Worm (Caenorhabditis elegans): Measurements from ENCODE around the gene gyf-1.

gyf-1 gene

ce11 chrII:6683663-6684285 is at the start of gene gyf-1:
Gene gyf-1 (plus strand): TSS chrII:6684235.
- TF ChIP-seq ceh-82 (tag; optimal IDR thresholded peaks at IDR 0.05) (peak in 1 of 3 experiments; percentile 53), vab-15 (tag; optimal IDR thresholded peaks at IDR 0.05) (peak; percentile 10), nhr-77 (tag; optimal IDR thresholded peaks at IDR 0.05) (peak; percentile 8), swsn-7 (tag; optimal IDR thresholded peaks at IDR 0.05) (peak; percentile 30), efl-1 (optimal IDR thresholded peaks at IDR 0.05) (peak; percentile 36 to 38), efl-1 (GFP tag; optimal IDR thresholded peaks at IDR 0.05 in 1 of 2) (peak; percentile 13 to 29), fkh-8 (tag; optimal IDR thresholded peaks at IDR 0.05) (peak; percentile 47), nhr-71 (tag; optimal IDR thresholded peaks at IDR 0.05) (peak; percentile 57), lin-35 (GFP tag; optimal IDR thresholded peaks at IDR 0.05) (peak in 1 of 2 experiments; percentile 32), lir-3 (tag; optimal IDR thresholded peaks at IDR 0.05; ENCODE audit: poor library complexity) (no peak), snu-23 (GFP tag; optimal IDR thresholded peaks at IDR 0.05) (peak; percentile 39), dpl-1 (GFP tag; optimal IDR thresholded peaks at IDR 0.05) (peak in 2 of 3 experiments; percentile 5 to 14), nhr-47 (tag; optimal IDR thresholded peaks at IDR 0.05) (peak; percentile 37), tbx-2 (tag; optimal IDR thresholded peaks at IDR 0.05) (peak; percentile 24), alr-1 (tag; optimal IDR thresholded peaks at IDR 0.05; ENCODE audit: borderline replicate concordance) (no peak), hpl-2 (GFP tag; optimal IDR thresholded peaks at IDR 0.05) (no peak), nhr-12 (tag; optimal IDR thresholded peaks at IDR 0.05) (no peak), blmp-1 (tag; optimal IDR thresholded peaks at IDR 0.05) (peak; percentile 10), lsy-2 (tag; optimal IDR thresholded peaks at IDR 0.05) (peak in 1 of 2 experiments; percentile 51), aly-2 (tag; optimal IDR thresholded peaks at IDR 0.05) (peak; percentile 3), elt-2 (tag; optimal IDR thresholded peaks at IDR 0.05) (peak; percentile 17), ceh-63 (GFP tag; optimal IDR thresholded peaks at IDR 0.05) (no peak), ama-1 (optimal IDR thresholded peaks at IDR 0.05) (no peak), pag-3 (tag; optimal IDR thresholded peaks at IDR 0.05; ENCODE audit: borderline replicate concordance, insufficient read depth) (no peak), lin-14 (GFP tag; optimal IDR thresholded peaks at IDR 0.05) (peak; percentile 76), nhr-84 (tag; optimal IDR thresholded peaks at IDR 0.05) (no peak), rnt-1 (tag; optimal IDR thresholded peaks at IDR 0.05) (peak; percentile 50), unc-30 (tag; optimal IDR thresholded peaks at IDR 0.05) (no peak), mdl-1 (tag; optimal IDR thresholded peaks at IDR 0.05) (peak in 1 of 2 experiments; percentile 55), nhr-20 (tag; optimal IDR thresholded peaks at IDR 0.05) (peak; percentile 46), F16B12.6 (tag; optimal IDR thresholded peaks at IDR 0.05) (peak; percentile 23), nhr-11 (tag; optimal IDR thresholded peaks at IDR 0.05) (no peak), lin-15B (tag; optimal IDR thresholded peaks at IDR 0.05) (peak; percentile 58)

ce11 chrII:6636136-6636535 is 47.9 kb upstream of the gyf-1 start, which contains the start of gene T19D12.5:
Gene T19D12.5 (minus strand): TSS chrII:6636236.
- TF ChIP-seq lin-14 (GFP tag; optimal IDR thresholded peaks at IDR 0.05) (no peak), unc-30 (tag; optimal IDR thresholded peaks at IDR 0.05) (no peak), fkh-10 (GFP tag; optimal IDR thresholded peaks at IDR 0.05) (no peak), lin-13 (GFP tag; optimal IDR thresholded peaks at IDR 0.05) (no peak), nhr-76 (tag; optimal IDR thresholded peaks at IDR 0.05) (no peak), elt-3 (tag; optimal IDR thresholded peaks at IDR 0.05) (no peak), tbx-2 (tag; optimal IDR thresholded peaks at IDR 0.05) (no peak), zag-1 (tag; optimal IDR thresholded peaks at IDR 0.05) (no peak), hpl-2 (GFP tag; optimal IDR thresholded peaks at IDR 0.05) (no peak), ztf-4 (tag; optimal IDR thresholded peaks at IDR 0.05) (no peak), egl-27 (tag; optimal IDR thresholded peaks at IDR 0.05) (no peak), C16A3.4 (tag; optimal IDR thresholded peaks at IDR 0.05) (no peak), mdl-1 (tag; optimal IDR thresholded peaks at IDR 0.05) (no peak), hlh-17 (GFP tag; optimal IDR thresholded peaks at IDR 0.05; ENCODE audit: borderline replicate concordance) (no peak), nhr-47 (tag; optimal IDR thresholded peaks at IDR 0.05) (no peak), fkh-8 (tag; optimal IDR thresholded peaks at IDR 0.05) (no peak), pax-3 (tag; optimal IDR thresholded peaks at IDR 0.05) (no peak), nhr-237 (tag; optimal IDR thresholded peaks at IDR 0.05) (no peak)

Measured in whole organism, L1 larva.